Fruit fly (Drosophila melanogaster): ENCODE data around the gene Cyp4d14.

DNA sequence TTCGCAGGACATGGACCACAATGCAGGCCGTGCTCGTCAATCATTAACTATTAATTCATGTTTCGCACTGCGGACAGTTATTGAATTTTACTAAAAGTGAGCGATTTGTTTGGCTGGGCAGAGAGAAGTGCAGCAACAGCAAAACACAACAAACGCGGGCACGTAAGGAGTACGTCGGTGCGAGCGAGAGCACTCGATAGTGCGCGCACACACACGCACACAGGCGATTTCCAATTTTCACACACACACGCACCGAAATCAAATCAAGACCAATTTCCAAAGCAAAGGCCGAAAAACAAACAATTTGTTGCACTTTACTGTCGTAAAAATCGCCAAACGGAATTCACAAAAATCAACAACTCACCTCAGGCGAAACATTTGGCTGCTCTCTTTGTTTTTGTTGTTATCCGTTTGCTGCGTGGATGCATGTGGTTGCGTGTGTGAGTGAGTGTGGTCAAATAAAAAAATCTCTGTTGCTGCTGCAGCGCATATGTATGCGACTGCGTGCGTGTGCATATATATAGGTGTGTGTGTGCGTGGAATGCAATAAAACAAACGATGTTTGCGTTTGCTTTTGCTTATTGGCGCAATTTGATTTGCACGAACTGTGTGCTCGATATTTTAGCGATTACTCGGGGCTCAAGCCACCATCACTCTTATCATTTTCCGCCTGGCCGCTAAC lies 17.0 kb downstream of the Cyp4d14 start:
- TF ChIP-seq psq (optimal IDR thresholded peaks at IDR 0.05) (no peak), h (optimal IDR thresholded peaks at IDR 0.05) (no peak), Myc (optimal IDR thresholded peaks at IDR 0.05) (no peak), insv (optimal IDR thresholded peaks at IDR 0.05) (no peak), ttk (optimal IDR thresholded peaks at IDR 0.05) (no peak), Sin3A (optimal IDR thresholded peaks at IDR 0.05) (no peak)

All from Kc167 (cell line).